Fruit fly (Drosophila melanogaster) whole organism, larva: ENCODE results near the gene Mrp4.

ENCODE experiments used
- noc ChIP-seq: fragments of 200-800 bp; sonication (Bioruptor generic); optimal IDR thresholded peaks from 3 replicates; lab custom pipeline; 2019; ENCODE audit warnings: missing biosample characterization, mild to moderate bottlenecking, missing genetic modification characterization, moderate library complexity

The Mrp4 gene

dm6 chr3R:11568873-11569450 lies at the start of gene Mrp4:
TSS of gene Mrp4 (plus strand) at chr3R:11569250.
- peak; percentile 31 for TF ChIP-seq noc (tag; lab: Kevin White, UChicago)

- TF ChIP-seq noc (tag; lab: Kevin White, UChicago): no peak
Observed at dm6 chr3R:11531893-11532292, 37.2 kb upstream of the Mrp4 start.

dm6 chr3R:11542899-11543619 lies 26.0 kb upstream of the Mrp4 start, which contains the start of gene dpr4:
TSS of gene dpr4 (minus strand) at chr3R:11542949.
- no peak for TF ChIP-seq noc (tag; lab: Kevin White, UChicago)

- TF ChIP-seq noc (tag; lab: Kevin White, UChicago): no peak
Observed at dm6 chr3R:11544150-11544549, 24.9 kb upstream of the Mrp4 start.

dm6 chr3R:11551071-11551470 lies 18.0 kb upstream of the Mrp4 start:
- no peak for TF ChIP-seq noc (tag; lab: Kevin White, UChicago)

dm6 chr3R:11553845-11554244 lies 15.2 kb upstream of the Mrp4 start, which contains the start of gene CG14708:
TSS of gene CG14708 (plus strand) at chr3R:11554145.
- no peak for TF ChIP-seq noc (tag; lab: Kevin White, UChicago)

- TF ChIP-seq noc (tag; lab: Kevin White, UChicago): no peak
Observed at dm6 chr3R:11554982-11555381, 14.1 kb upstream of the Mrp4 start.

- TF ChIP-seq noc (tag; lab: Kevin White, UChicago): peak; percentile 57
Observed at dm6 chr3R:11557492-11557965, 11.5 kb upstream of the Mrp4 start, which contains the start of gene CG10898. TSS of gene CG10898 (plus strand) at chr3R:11557776.

- no peak for TF ChIP-seq noc (tag; lab: Kevin White, UChicago)
Observed at dm6 chr3R:11561648-11562047, 7.4 kb upstream of the Mrp4 start.

dm6 chr3R:11562326-11563109 lies 6.5 kb upstream of the Mrp4 start:
- TF ChIP-seq noc (tag; lab: Kevin White, UChicago): peak; percentile 96

dm6 chr3R:11563147-11563546 lies 5.9 kb upstream of the Mrp4 start:
- no peak for TF ChIP-seq noc (tag; lab: Kevin White, UChicago)

dm6 chr3R:11564792-11565402 lies 4.2 kb upstream of the Mrp4 start:
- peak; percentile 20 for TF ChIP-seq noc (tag; lab: Kevin White, UChicago)

dm6 chr3R:11566769-11567570 lies 2.1 kb upstream of the Mrp4 start, which contains the start of the genes fabp and sea:
TSS of gene fabp (minus strand) at chr3R:11567054.
TSS of gene sea (minus strand) at chr3R:11567054.
- peak; percentile 77 for TF ChIP-seq noc (tag; lab: Kevin White, UChicago)

- TF ChIP-seq noc (tag; lab: Kevin White, UChicago): no peak
Observed at dm6 chr3R:11569993-11570392, 943 bp downstream of the Mrp4 start.

- TF ChIP-seq noc (tag; lab: Kevin White, UChicago): no peak
Observed at dm6 chr3R:11571408-11571807, 2.4 kb downstream of the Mrp4 start.
